Fruit fly (Drosophila melanogaster) whole organism, embryonic: Measurements from ENCODE around the gene CG6163.

Source experiments
- Ada2b ChIP-seq: fragments of 200-800 bp; sonication (Bioruptor generic); IDR thresholded peaks from 2 replicates; pipeline ENCODE4 v1.3.6; 2022; ENCODE audit warnings: missing biosample characterization, missing genetic modification characterization
- Bdp1 ChIP-seq: fragments of 200-800 bp; sonication (Bioruptor generic); optimal IDR thresholded peaks from 3 replicates; lab custom pipeline; 2016; ENCODE audit warnings: missing biosample characterization, missing genetic modification characterization
- CG10654 ChIP-seq: fragments of 200-800 bp; sonication (Bioruptor generic); optimal IDR thresholded peaks from 2 replicates; lab custom pipeline; 2016; ENCODE audit warnings: missing biosample characterization, missing genetic modification characterization
- CG12155 ChIP-seq: fragments of 200-800 bp; sonication (Bioruptor generic); optimal IDR thresholded peaks from 3 replicates; lab custom pipeline; 2016; ENCODE audit warnings: missing biosample characterization, missing genetic modification characterization
- CG12391 ChIP-seq: fragments of 200-800 bp; sonication (Bioruptor generic); optimal IDR thresholded peaks from 3 replicates; lab custom pipeline; 2018; ENCODE audit warnings: missing biosample characterization, mild to moderate bottlenecking, missing genetic modification characterization, moderate library complexity
- CG13296 ChIP-seq: fragments of 200-800 bp; sonication (Bioruptor generic); optimal IDR thresholded peaks from 3 replicates; lab custom pipeline; 2018; ENCODE audit warnings: missing biosample characterization, mild to moderate bottlenecking, missing genetic modification characterization
- CG14014 ChIP-seq: fragments of 200-800 bp; sonication (Bioruptor generic); IDR thresholded peaks from 2 replicates; pipeline ENCODE4 v1.3.6; 2022; ENCODE audit warnings: missing biosample characterization, missing genetic modification characterization
- CG16779 ChIP-seq: fragments of 200-800 bp; sonication (Bioruptor generic); IDR thresholded peaks from 2 replicates; pipeline ENCODE4 v1.3.6; 2022; ENCODE audit warnings: missing biosample characterization, missing genetic modification characterization
- CG17361 ChIP-seq: fragments of 200-800 bp; sonication (Bioruptor generic); IDR thresholded peaks from 3 replicates; pipeline ENCODE4 v1.3.6; 2022; ENCODE audit warnings: missing biosample characterization, missing genetic modification characterization
- CG18599 ChIP-seq: fragments of 200-800 bp; sonication (Bioruptor generic); optimal IDR thresholded peaks from 3 replicates; lab custom pipeline; 2017; ENCODE audit warnings: missing biosample characterization, missing genetic modification characterization, mild to moderate bottlenecking, moderate library complexity, missing genetic modification reagents
- CG30020 ChIP-seq: fragments of 200-800 bp; optimal IDR thresholded peaks from 2 replicates; lab custom pipeline; 2019; ENCODE audit warnings: missing biosample characterization, mild to moderate bottlenecking, missing genetic modification characterization, moderate library complexity
- CG32532 ChIP-seq: fragments of 200-800 bp; sonication (Bioruptor generic); IDR thresholded peaks from 2 replicates; pipeline ENCODE4 v1.3.6; 2022; ENCODE audit warnings: missing biosample characterization, missing genetic modification characterization
- CG3281 ChIP-seq: fragments of 200-800 bp; sonication (Bioruptor generic); optimal IDR thresholded peaks from 3 replicates; lab custom pipeline; 2017; ENCODE audit warnings: missing biosample characterization, mild to moderate bottlenecking, missing genetic modification characterization
- CG34422 ChIP-seq: fragments of 200-800 bp; sonication (Bioruptor generic); IDR thresholded peaks from 3 replicates; pipeline ENCODE4 v1.3.6; 2022; ENCODE audit warnings: missing biosample characterization, missing genetic modification characterization
- CG4404 ChIP-seq: fragments of 200-800 bp; sonication (Bioruptor generic); IDR thresholded peaks from 2 replicates; pipeline ENCODE4 v1.3.6; 2022; ENCODE audit warnings: missing biosample characterization, missing genetic modification characterization
- CG7928 ChIP-seq: fragments of 200-800 bp; sonication (Bioruptor generic); optimal IDR thresholded peaks from 2 replicates; lab custom pipeline; 2017; ENCODE audit warnings: missing biosample characterization, mild to moderate bottlenecking, missing genetic modification characterization
- CG8388 ChIP-seq: fragments of 200-800 bp; sonication (Bioruptor generic); optimal IDR thresholded peaks from 2 replicates; lab custom pipeline; 2019; ENCODE audit warnings: missing biosample characterization, mild to moderate bottlenecking, missing genetic modification characterization, moderate library complexity
- CG8924 ChIP-seq: fragments of 200-800 bp; optimal IDR thresholded peaks from 3 replicates; lab custom pipeline; 2019; ENCODE audit warnings: missing biosample characterization, mild to moderate bottlenecking, missing genetic modification characterization, moderate library complexity
- CG9215 ChIP-seq: fragments of 200-800 bp; sonication (Bioruptor generic); IDR thresholded peaks from 2 replicates; pipeline ENCODE4 v1.3.6; 2022; ENCODE audit warnings: missing biosample characterization, missing genetic modification characterization
- CoRest ChIP-seq: fragments of 200-800 bp; sonication (Bioruptor generic); optimal IDR thresholded peaks from 3 replicates; lab custom pipeline; 2018; ENCODE audit warnings: missing biosample characterization, mild to moderate bottlenecking, missing genetic modification characterization, moderate library complexity
- D19B ChIP-seq: fragments of 200-800 bp; sonication (Bioruptor generic); optimal IDR thresholded peaks from 2 replicates; lab custom pipeline; 2017; ENCODE audit warnings: missing biosample characterization, mild to moderate bottlenecking, missing genetic modification characterization
- Ets97D ChIP-seq: fragments of 200-800 bp; sonication (Bioruptor generic); optimal IDR thresholded peaks from 3 replicates; lab custom pipeline; 2016; ENCODE audit warnings: missing biosample characterization, missing genetic modification characterization
- Fer1 ChIP-seq: fragments of 200-800 bp; sonication (Bioruptor generic); optimal IDR thresholded peaks from 2 replicates; lab custom pipeline; 2017; ENCODE audit warnings: missing biosample characterization, mild to moderate bottlenecking, missing genetic modification characterization
- Fer3 ChIP-seq: fragments of 200-800 bp; sonication (Bioruptor generic); optimal IDR thresholded peaks from 2 replicates; lab custom pipeline; 2018; ENCODE audit warnings: missing biosample characterization, mild to moderate bottlenecking, missing genetic modification characterization, moderate library complexity
- HLH54F ChIP-seq: fragments of 200-800 bp; sonication (Bioruptor generic); optimal IDR thresholded peaks from 3 replicates; lab custom pipeline; 2016; ENCODE audit warnings: missing biosample characterization, missing genetic modification characterization
- Hr51 ChIP-seq, 2 experiments: fragments of 200-800 bp; sonication (Bioruptor generic); optimal IDR thresholded peaks; 2 replicates in 1 of 2; 3 replicates in 1 of 2; lab custom pipeline; 2016 to 2018; ENCODE audit warnings: missing biosample characterization in 2 of 2, missing genetic modification characterization in 2 of 2, mild to moderate bottlenecking in 1 of 2, moderate library complexity in 1 of 2
- MBD-R2 ChIP-seq: fragments of 200-800 bp; sonication (Bioruptor generic); IDR thresholded peaks from 2 replicates; pipeline ENCODE4 v1.3.6; 2022; ENCODE audit warnings: missing biosample characterization, missing genetic modification characterization
- Med ChIP-seq: fragments of 200-800 bp; sonication (Bioruptor generic); peaks from one replicate; lab custom pipeline; 2016; ENCODE audit warnings: missing biosample characterization, missing genetic modification characterization, mild to moderate bottlenecking, inconsistent platforms, moderate library complexity
- NfI ChIP-seq: fragments of 200-800 bp; sonication (Bioruptor generic); optimal IDR thresholded peaks from 3 replicates; lab custom pipeline; 2018; ENCODE audit warnings: missing biosample characterization, mild to moderate bottlenecking, missing genetic modification characterization, moderate library complexity
- Oli ChIP-seq: fragments of 200-800 bp; sonication (Bioruptor generic); optimal IDR thresholded peaks from 2 replicates; lab custom pipeline; 2018; ENCODE audit warnings: missing biosample characterization, mild to moderate bottlenecking, missing genetic modification characterization, moderate library complexity
- Optix ChIP-seq: fragments of 200-800 bp; sonication (Bioruptor generic); IDR thresholded peaks from 3 replicates; pipeline ENCODE4 v1.3.6; 2022; ENCODE audit warnings: missing biosample characterization, missing genetic modification characterization
- PHDP ChIP-seq: fragments of 200-800 bp; sonication (Bioruptor generic); optimal IDR thresholded peaks from 3 replicates; lab custom pipeline; 2018; ENCODE audit warnings: missing biosample characterization, mild to moderate bottlenecking, missing genetic modification characterization, moderate library complexity
- Ptx1 ChIP-seq: fragments of 200-800 bp; sonication (Bioruptor generic); IDR thresholded peaks from 2 replicates; pipeline ENCODE4 v1.3.6; 2022; ENCODE audit warnings: missing biosample characterization, missing genetic modification characterization
- TFAM ChIP-seq: fragments of 200-800 bp; sonication (Bioruptor generic); optimal IDR thresholded peaks from 2 replicates; lab custom pipeline; 2017; ENCODE audit warnings: missing biosample characterization, missing genetic modification characterization, inconsistent platforms
- ac ChIP-seq: fragments of 200-800 bp; sonication (Bioruptor generic); optimal IDR thresholded peaks from 3 replicates; lab custom pipeline; 2017; ENCODE audit warnings: missing biosample characterization, mild to moderate bottlenecking, missing genetic modification characterization
- amos ChIP-seq: fragments of 200-800 bp; sonication (Bioruptor generic); IDR thresholded peaks from 2 replicates; pipeline ENCODE4 v1.3.6; 2022; ENCODE audit warnings: missing biosample characterization, missing genetic modification characterization; ENCODE audit not compliant: partially characterized antibody
- ara ChIP-seq: fragments of 200-800 bp; sonication (Bioruptor generic); IDR thresholded peaks from 2 replicates; pipeline ENCODE4 v1.3.6; 2022; ENCODE audit warnings: missing biosample characterization, missing genetic modification characterization
- ato ChIP-seq: fragments of 200-800 bp; sonication (Bioruptor generic); IDR thresholded peaks from 2 replicates; pipeline ENCODE4 v1.3.6; 2022; ENCODE audit warnings: missing biosample characterization, missing genetic modification characterization; ENCODE audit not compliant: partially characterized antibody
- dan ChIP-seq: fragments of 200-800 bp; sonication (Bioruptor generic); IDR thresholded peaks from 2 replicates; pipeline ENCODE4 v1.3.6; 2022; ENCODE audit warnings: missing biosample characterization, missing genetic modification characterization
- dpn ChIP-seq, 2 experiments: fragments of 200-800 bp; sonication (Bioruptor generic); optimal IDR thresholded peaks; 3 replicates each; lab custom pipeline; 2016; ENCODE audit warnings: missing biosample characterization in 2 of 2, missing genetic modification characterization in 2 of 2
- gem ChIP-seq: fragments of 200-800 bp; sonication (Bioruptor generic); optimal IDR thresholded peaks from 2 replicates; lab custom pipeline; 2019; ENCODE audit warnings: missing biosample characterization, mild to moderate bottlenecking, missing genetic modification characterization, moderate library complexity
- lab ChIP-seq: fragments of 200-800 bp; sonication (Bioruptor generic); optimal IDR thresholded peaks from 3 replicates; lab custom pipeline; 2017; ENCODE audit warnings: missing biosample characterization, missing genetic modification characterization, mild to moderate bottlenecking, moderate library complexity, missing genetic modification reagents
- phol ChIP-seq: fragments of 200-800 bp; sonication (Bioruptor generic); optimal IDR thresholded peaks from 3 replicates; lab custom pipeline; 2018; ENCODE audit warnings: missing biosample characterization, mild to moderate bottlenecking, missing genetic modification characterization, moderate library complexity
- repo ChIP-seq: fragments of 200-800 bp; sonication (Bioruptor generic); optimal IDR thresholded peaks from 2 replicates; lab custom pipeline; 2016; ENCODE audit warnings: missing biosample characterization, missing genetic modification characterization
- seq ChIP-seq: fragments of 200-800 bp; sonication (Bioruptor generic); IDR thresholded peaks from 2 replicates; pipeline ENCODE4 v1.3.6; 2022; ENCODE audit warnings: missing biosample characterization, missing genetic modification characterization
- slou ChIP-seq: fragments of 200-800 bp; sonication (Bioruptor generic); optimal IDR thresholded peaks from 3 replicates; lab custom pipeline; 2016; ENCODE audit warnings: missing biosample characterization, missing genetic modification characterization
- sob ChIP-seq: fragments of 200-800 bp; sonication (Bioruptor generic); IDR thresholded peaks from 2 replicates; pipeline ENCODE4 v1.3.6; 2022; ENCODE audit warnings: missing biosample characterization, missing genetic modification characterization
- sr ChIP-seq: fragments of 200-800 bp; sonication (Bioruptor generic); IDR thresholded peaks from 3 replicates; pipeline ENCODE4 v1.3.6; 2022; ENCODE audit warnings: missing biosample characterization, missing genetic modification characterization
- stc ChIP-seq: fragments of 200-800 bp; sonication (Bioruptor generic); IDR thresholded peaks from 2 replicates; pipeline ENCODE4 v1.3.6; 2022; ENCODE audit warnings: missing biosample characterization, missing genetic modification characterization
- zfh1 ChIP-seq: fragments of 200-800 bp; sonication (Bioruptor generic); IDR thresholded peaks from 3 replicates; pipeline ENCODE4 v1.3.6; 2022; ENCODE audit warnings: missing biosample characterization, missing genetic modification characterization

CG6163 gene

dm6 chr3L:11402305-11402704, 37.6 kb upstream of the CG6163 start (continued):
- peak; percentile 61; the same call in 1 of the 2 replicates for TF ChIP-seq CG32532
- peak in 1 of 2 experiments; percentile 10 for TF ChIP-seq dpn (GFP tag; optimal IDR thresholded peaks at IDR 0.05; lab: Kevin White, UChicago)
- TF ChIP-seq ato (GFP tag; lab: Robert Waterston, UW): no peak
- TF ChIP-seq slou (GFP tag; lab: Kevin White, UChicago): no peak
- TF ChIP-seq CG8924 (tag; lab: Kevin White, UChicago): peak; percentile 28
- 0 out of 2 replicates have a peak, but pooled peaks have one; percentile 41 for TF ChIP-seq ara (GFP tag; lab: Robert Waterston, UW)
- TF ChIP-seq Oli (tag; lab: Kevin White, UChicago): peak; percentile 2
- TF ChIP-seq CG16779 (GFP tag; lab: Robert Waterston, UW): no peak
- peak; percentile 37 for TF ChIP-seq CG12391
- peak; percentile 55 for TF ChIP-seq Fer3 (tag; lab: Kevin White, UChicago)
- TF ChIP-seq TFAM (GFP tag; lab: Kevin White, UChicago): no peak
- 0 out of 2 replicates have a peak, but pooled peaks have one; percentile 19 for TF ChIP-seq CG9215 (GFP tag; lab: Robert Waterston, UW)
- TF ChIP-seq CG30020 (tag; lab: Kevin White, UChicago): no peak
- peak; percentile 32 for TF ChIP-seq gem (tag; lab: Kevin White, UChicago)
- TF ChIP-seq repo (GFP tag; lab: Kevin White, UChicago): no peak
- TF ChIP-seq CG12155 (GFP tag; lab: Kevin White, UChicago): no peak
- TF ChIP-seq Med (GFP tag; lab: Kevin White, UChicago): peak; percentile 84
- peak; percentile 54; the same call in 1 of the 2 replicates for TF ChIP-seq Ada2b (GFP tag; lab: Robert Waterston, UW)
- TF ChIP-seq CG7928 (GFP tag; lab: Kevin White, UChicago): no peak
- peak; percentile 2 for TF ChIP-seq CG13296 (GFP tag; lab: Kevin White, UChicago)
- TF ChIP-seq CoRest (tag; lab: Kevin White, UChicago): peak; percentile 2
- peak in 1 of 2 experiments; percentile 46 for TF ChIP-seq Hr51 (GFP tag; optimal IDR thresholded peaks at IDR 0.05; lab: Kevin White, UChicago)
- no peak for TF ChIP-seq sr (GFP tag; lab: Robert Waterston, UW)
- no peak for TF ChIP-seq Bdp1 (GFP tag; lab: Kevin White, UChicago)
- TF ChIP-seq lab: peak; percentile 79
- TF ChIP-seq phol (tag; lab: Kevin White, UChicago): peak; percentile 26
- TF ChIP-seq CG3281 (GFP tag; lab: Kevin White, UChicago): peak; percentile 11
- 0 out of 3 replicates have a peak, but pooled peaks have one; percentile 37 for TF ChIP-seq CG34422
- peak; percentile 79 for TF ChIP-seq CG18599 (GFP tag; lab: Kevin White, UChicago)
- TF ChIP-seq Optix (GFP tag; lab: Robert Waterston, UW): no peak
- TF ChIP-seq zfh1: peak; percentile 40; the same call in 2 of the 3 replicates
- peak; percentile 20 for TF ChIP-seq NfI (GFP tag; lab: Kevin White, UChicago)
- TF ChIP-seq D19B (GFP tag; lab: Kevin White, UChicago): peak; percentile 74
- peak; percentile 7; the same call in 1 of the 2 replicates for TF ChIP-seq sob (GFP tag; lab: Robert Waterston, UW)
- 0 out of 2 replicates have a peak, but pooled peaks have one; percentile 29 for TF ChIP-seq stc
- no peak for TF ChIP-seq ac (GFP tag; lab: Kevin White, UChicago)
- peak; percentile 8 for TF ChIP-seq PHDP
- 0 out of 2 replicates have a peak, but pooled peaks have one; percentile 24 for TF ChIP-seq seq
- TF ChIP-seq Ptx1 (GFP tag; lab: Robert Waterston, UW): peak; percentile 53
- peak; percentile 9; the same call in 1 of the 2 replicates for TF ChIP-seq MBD-R2 (GFP tag; lab: Robert Waterston, UW)
- peak; percentile 12 for TF ChIP-seq HLH54F (GFP tag; lab: Kevin White, UChicago)
- 0 out of 2 replicates have a peak, but pooled peaks have one; percentile 19 for TF ChIP-seq CG4404 (GFP tag; lab: Robert Waterston, UW)
- TF ChIP-seq CG10654: no peak
- peak; percentile 50 for TF ChIP-seq CG14014 (GFP tag; lab: Robert Waterston, UW)
- TF ChIP-seq Fer1: peak; percentile 56
- TF ChIP-seq amos: no peak
- no peak for TF ChIP-seq dan
- TF ChIP-seq Ets97D (GFP tag; lab: Kevin White, UChicago): no peak
- TF ChIP-seq CG8388: peak; percentile 1
- TF ChIP-seq CG17361 (GFP tag; lab: Robert Waterston, UW): peak; percentile 29; the same call in 1 of the 3 replicates
